Worm (Caenorhabditis elegans) whole organism, L4 larva: ENCODE data around the gene spig-4.

Experiments used
- D1046.2 ChIP-seq: fragments of 200-800 bp; sonication (Bioruptor generic); IDR thresholded peaks from 2 replicates; pipeline ENCODE4 v1.3.6; 2022; ENCODE audit warnings: missing genetic modification characterization, missing compliant biosample characterization
- F26F4.8 ChIP-seq: fragments of 200-800 bp; sonication (Bioruptor generic); conservative IDR thresholded peaks from 2 replicates; pipeline ENCODE4 v1.3.6; 2022; ENCODE audit warnings: missing genetic modification characterization, missing compliant biosample characterization
- R02D3.7 ChIP-seq: fragments of 150-350 bp; sonication (generic microtip); optimal IDR thresholded peaks from 3 replicates; lab custom pipeline; 2014; ENCODE audit warnings: missing biosample characterization, missing genetic modification characterization
- T20F7.1 ChIP-seq: fragments of 200-800 bp; sonication (Bioruptor generic); optimal IDR thresholded peaks from 2 replicates; lab custom pipeline; 2018; ENCODE audit warnings: mild to moderate bottlenecking, missing genetic modification characterization, missing compliant biosample characterization
- T26A8.4 ChIP-seq: fragments of 200-800 bp; sonication (Bioruptor generic); IDR thresholded peaks from 2 replicates; pipeline ENCODE4 v1.3.6; 2022; ENCODE audit warnings: missing genetic modification characterization, missing compliant biosample characterization
- Y48G9A.11 ChIP-seq: fragments of 200-800 bp; sonication (Bioruptor generic); IDR thresholded peaks from 2 replicates; pipeline ENCODE4 v1.3.6; 2022; ENCODE audit warnings: missing genetic modification reagents, missing genetic modification characterization, missing compliant biosample characterization
- aha-1 ChIP-seq: fragments of 150-350 bp; peaks from one replicate; lab custom pipeline; 2014; ENCODE audit warnings: missing biosample characterization, missing genetic modification characterization
- ceh-20 ChIP-seq: fragments of 200-800 bp; sonication (Bioruptor generic); IDR thresholded peaks from 2 replicates; pipeline ENCODE4 v1.3.6; 2022; ENCODE audit warnings: missing genetic modification reagents, missing genetic modification characterization, missing compliant biosample characterization
- ceh-28 ChIP-seq: fragments of 150-350 bp; optimal IDR thresholded peaks from 2 replicates; lab custom pipeline; 2014; ENCODE audit warnings: missing biosample characterization, missing genetic modification reagents, missing genetic modification characterization
- ceh-62 ChIP-seq: sonication (generic microtip); optimal IDR thresholded peaks from 2 replicates; lab custom pipeline; 2017; ENCODE audit warnings: missing biosample characterization, missing genetic modification characterization
- ctbp-1 ChIP-seq: fragments of 200-800 bp; sonication (Bioruptor generic); IDR thresholded peaks from 2 replicates; pipeline ENCODE4 v1.3.6; 2022; ENCODE audit warnings: missing genetic modification reagents, missing genetic modification characterization, missing compliant biosample characterization
- daf-12 ChIP-seq: fragments of 150-350 bp; optimal IDR thresholded peaks from 2 replicates; lab custom pipeline; 2014; ENCODE audit warnings: missing biosample characterization, missing genetic modification reagents, missing genetic modification characterization
- daf-8 ChIP-seq: fragments of 200-800 bp; sonication (Bioruptor generic); IDR thresholded peaks from 2 replicates; pipeline ENCODE4 v1.3.6; 2022; ENCODE audit warnings: missing genetic modification characterization, missing compliant biosample characterization
- duxl-1 ChIP-seq: sonication (generic microtip); optimal IDR thresholded peaks from 2 replicates; lab custom pipeline; 2016; ENCODE audit warnings: mild to moderate bottlenecking, missing genetic modification characterization, moderate library complexity, missing compliant biosample characterization; ENCODE audit not compliant: poor library complexity
- egl-27 ChIP-seq: sonication (generic microtip); optimal IDR thresholded peaks from 3 replicates; lab custom pipeline; 2017; ENCODE audit warnings: missing biosample characterization, missing genetic modification reagents, missing genetic modification characterization
- egl-43 ChIP-seq: fragments of 200-800 bp; sonication (Bioruptor generic); IDR thresholded peaks from 2 replicates; pipeline ENCODE4 v1.3.6; 2022; ENCODE audit warnings: missing genetic modification reagents, missing genetic modification characterization, missing compliant biosample characterization
- fkh-10 ChIP-seq: fragments of 150-350 bp; optimal IDR thresholded peaks from 2 replicates; lab custom pipeline; 2014; ENCODE audit warnings: missing biosample characterization, missing genetic modification reagents, missing genetic modification characterization
- gei-8 ChIP-seq: fragments of 200-800 bp; sonication (Bioruptor generic); optimal IDR thresholded peaks from 2 replicates; lab custom pipeline; 2018; ENCODE audit warnings: mild to moderate bottlenecking, missing genetic modification characterization, missing compliant biosample characterization
- jun-1 ChIP-seq: fragments of 150-350 bp; optimal IDR thresholded peaks from 2 replicates; lab custom pipeline; 2014; ENCODE audit warnings: missing biosample characterization, missing genetic modification reagents, missing genetic modification characterization
- lin-39 ChIP-seq: fragments of 150-350 bp; optimal IDR thresholded peaks from 2 replicates; lab custom pipeline; 2014; ENCODE audit warnings: missing biosample characterization, missing genetic modification reagents, missing genetic modification characterization
- lsy-2 ChIP-seq, 2 experiments: fragments of 150-350 bp in 1 of 2; sonication (generic microtip) in 1 of 2; optimal IDR thresholded peaks; 2 replicates each; lab custom pipeline; 2014 to 2017; ENCODE audit warnings: missing biosample characterization in 2 of 2, missing genetic modification characterization in 2 of 2
- madf-9 ChIP-seq: fragments of 200-800 bp; sonication (Bioruptor generic); conservative IDR thresholded peaks from 2 replicates; pipeline ENCODE4 v1.3.6; 2022; ENCODE audit warnings: missing genetic modification reagents, missing genetic modification characterization, missing compliant biosample characterization
- mdl-1 ChIP-seq, 2 experiments: fragments of 150-350 bp in 1 of 2; sonication (generic microtip) in 1 of 2; optimal IDR thresholded peaks; 2 replicates each; lab custom pipeline; 2014 to 2017; ENCODE audit warnings: missing biosample characterization in 2 of 2, missing genetic modification characterization in 2 of 2
- mep-1 ChIP-seq: fragments of 150-350 bp; sonication (generic microtip); optimal IDR thresholded peaks from 3 replicates; lab custom pipeline; 2014; ENCODE audit warnings: missing biosample characterization, missing genetic modification characterization
- mxl-2 ChIP-seq: fragments of 200-800 bp; sonication (Bioruptor generic); conservative IDR thresholded peaks from 2 replicates; pipeline ENCODE4 v1.3.6; 2022; ENCODE audit warnings: missing genetic modification reagents, missing genetic modification characterization, missing compliant biosample characterization
- nhr-102 ChIP-seq: sonication (generic microtip); optimal IDR thresholded peaks from 2 replicates; lab custom pipeline; 2016; ENCODE audit warnings: mild to moderate bottlenecking, missing genetic modification characterization, moderate library complexity, missing compliant biosample characterization
- nhr-111 ChIP-seq: fragments of 200-800 bp; sonication (Bioruptor generic); optimal IDR thresholded peaks from 2 replicates; lab custom pipeline; 2018; ENCODE audit warnings: mild to moderate bottlenecking, missing genetic modification characterization, missing compliant biosample characterization
- nhr-28 ChIP-seq: fragments of 150-350 bp; optimal IDR thresholded peaks from 2 replicates; lab custom pipeline; 2014; ENCODE audit warnings: missing biosample characterization, missing genetic modification characterization
- nhr-41 ChIP-seq: fragments of 200-800 bp; sonication (Bioruptor generic); IDR thresholded peaks from 2 replicates; pipeline ENCODE4 v1.3.6; 2022; ENCODE audit warnings: missing genetic modification reagents, missing genetic modification characterization, missing compliant biosample characterization
- nhr-42 ChIP-seq: fragments of 200-800 bp; sonication (Bioruptor generic); IDR thresholded peaks from 2 replicates; pipeline ENCODE4 v1.3.6; 2022; ENCODE audit warnings: missing genetic modification characterization, missing compliant biosample characterization
- nhr-6 ChIP-seq: fragments of 150-350 bp; optimal IDR thresholded peaks from 2 replicates; lab custom pipeline; 2014; ENCODE audit warnings: missing biosample characterization, missing genetic modification characterization
- pha-4 ChIP-seq, 2 experiments: fragments of 150-350 bp in 1 of 2; fragments of 200-800 bp in 1 of 2; sonication (Bioruptor generic) in 1 of 2; IDR thresholded peaks in 1 of 2; optimal IDR thresholded peaks in 1 of 2; 2 replicates each; pipeline versions ENCODE4 v1.3.6 to Lab custom; 2014 to 2022; ENCODE audit warnings: missing genetic modification characterization in 2 of 2, missing genetic modification reagents in 2 of 2, missing biosample characterization in 1 of 2, missing compliant biosample characterization in 1 of 2
- rbr-2 ChIP-seq: sonication (generic microtip); optimal IDR thresholded peaks from 2 replicates; lab custom pipeline; 2016; ENCODE audit warnings: missing genotype, missing genetic modification characterization, missing compliant biosample characterization
- sdz-12 ChIP-seq: fragments of 200-800 bp; sonication (Bioruptor generic); optimal IDR thresholded peaks from 2 replicates; lab custom pipeline; 2018; ENCODE audit warnings: mild to moderate bottlenecking, missing genetic modification characterization, missing compliant biosample characterization
- set-16 ChIP-seq: fragments of 200-800 bp; sonication (Bioruptor generic); IDR thresholded peaks from 2 replicates; pipeline ENCODE4 v1.3.6; 2022; ENCODE audit warnings: missing genetic modification reagents, missing genetic modification characterization, missing compliant biosample characterization
- skn-1 ChIP-seq: fragments of 150-350 bp; optimal IDR thresholded peaks from 2 replicates; lab custom pipeline; 2014; ENCODE audit warnings: missing biosample characterization, missing genetic modification characterization
- snpc-1.2 ChIP-seq: fragments of 200-800 bp; sonication (Bioruptor generic); IDR thresholded peaks from 2 replicates; pipeline ENCODE4 v1.3.6; 2022; ENCODE audit warnings: missing genetic modification reagents, missing genetic modification characterization, missing compliant biosample characterization
- snpc-4 ChIP-seq: fragments of 150-350 bp; optimal IDR thresholded peaks from 2 replicates; lab custom pipeline; 2014; ENCODE audit warnings: missing biosample characterization, missing genetic modification characterization
- unc-130 ChIP-seq: sonication (generic microtip); optimal IDR thresholded peaks from 2 replicates; lab custom pipeline; 2016; ENCODE audit warnings: missing genetic modification reagents, missing genetic modification characterization, missing compliant biosample characterization
- vab-7 ChIP-seq: fragments of 200-800 bp; sonication (Bioruptor generic); IDR thresholded peaks from 2 replicates; pipeline ENCODE4 v1.3.6; 2022; ENCODE audit warnings: missing genetic modification reagents, missing genetic modification characterization, missing compliant biosample characterization
- zfp-3 ChIP-seq: fragments of 200-800 bp; sonication (Bioruptor generic); conservative IDR thresholded peaks from 2 replicates; pipeline ENCODE4 v1.3.6; 2022; ENCODE audit warnings: missing genetic modification reagents, missing genetic modification characterization, missing compliant biosample characterization
- zip-2 ChIP-seq: fragments of 150-350 bp; optimal IDR thresholded peaks from 2 replicates; lab custom pipeline; 2014; ENCODE audit warnings: missing biosample characterization, missing genetic modification characterization
- ztf-7 ChIP-seq: fragments of 150-350 bp; optimal IDR thresholded peaks from 2 replicates; lab custom pipeline; 2014; ENCODE audit warnings: missing biosample characterization, missing genetic modification characterization

spig-4 gene

ce11 chrV:14350949-14351348 is 44.3 kb upstream of the spig-4 start (continued):
- no peak for TF ChIP-seq nhr-111 (GFP tag; lab: Kevin White, UChicago)
- TF ChIP-seq skn-1 (tag; lab: Kevin White, UChicago) = no peak
- TF ChIP-seq egl-43 (GFP tag; lab: Robert Waterston, UW) = peak; percentile 86
- peak; percentile 11; the same call in 1 of the 2 replicates for TF ChIP-seq pha-4 (GFP tag; IDR thresholded peaks at IDR 0.05; lab: Robert Waterston, UW)
- TF ChIP-seq pha-4 (tag; optimal IDR thresholded peaks at IDR 0.05; lab: Kevin White, UChicago) = no peak
- peak; percentile 70 for TF ChIP-seq vab-7 (GFP tag; lab: Robert Waterston, UW)
- peak; percentile 40 for TF ChIP-seq jun-1 (tag; lab: Kevin White, UChicago)
- TF ChIP-seq F26F4.8 (GFP tag; lab: Robert Waterston, UW) = no peak
- TF ChIP-seq daf-12 = no peak
- TF ChIP-seq gei-8 (GFP tag; lab: Kevin White, UChicago) = no peak
- peak; percentile 86 for TF ChIP-seq rbr-2
- TF ChIP-seq nhr-42 (GFP tag; lab: Robert Waterston, UW) = 0 out of 2 replicates have a peak, but pooled peaks have one; percentile 51
- peak; percentile 88 for TF ChIP-seq nhr-28
- TF ChIP-seq Y48G9A.11 (GFP tag; lab: Robert Waterston, UW) = no peak
- TF ChIP-seq ceh-20 = peak; percentile 76; the same call in 1 of the 2 replicates
- TF ChIP-seq duxl-1 (tag; lab: Kevin White, UChicago) = peak; percentile 23
- TF ChIP-seq snpc-4 (tag; lab: Kevin White, UChicago) = no peak
- no peak for TF ChIP-seq mxl-2 (GFP tag; lab: Robert Waterston, UW)
- TF ChIP-seq ctbp-1 (GFP tag; lab: Robert Waterston, UW) = peak; percentile 62; the same call in 1 of the 2 replicates
- TF ChIP-seq set-16 (GFP tag; lab: Robert Waterston, UW) = peak; percentile 94
- peak; percentile 45; the same call in 1 of the 2 replicates for TF ChIP-seq T26A8.4 (GFP tag; lab: Robert Waterston, UW)
- no peak for TF ChIP-seq zip-2 (tag; lab: Kevin White, UChicago)
- no peak for TF ChIP-seq daf-8 (GFP tag; lab: Robert Waterston, UW)
- no peak for TF ChIP-seq unc-130 (GFP tag; lab: Kevin White, UChicago)
- no peak for TF ChIP-seq egl-27 (tag; lab: Kevin White, UChicago)
- 0 out of 2 replicates have a peak, but pooled peaks have one; percentile 38 for TF ChIP-seq madf-9 (GFP tag; lab: Robert Waterston, UW)
- peak; percentile 75 for TF ChIP-seq T20F7.1 (GFP tag; lab: Kevin White, UChicago)
- TF ChIP-seq D1046.2 (GFP tag; lab: Robert Waterston, UW) = peak; percentile 61; the same call in 1 of the 2 replicates
- TF ChIP-seq lin-39 (tag; lab: Kevin White, UChicago) = no peak
- TF ChIP-seq nhr-102 (tag; lab: Kevin White, UChicago) = peak; percentile 11
- TF ChIP-seq mep-1 = peak; percentile 93
- peak; percentile 99 for TF ChIP-seq aha-1
- TF ChIP-seq lsy-2 (tag; optimal IDR thresholded peaks at IDR 0.05; lab: Kevin White, UChicago) = peak; percentile 67 to 81
- peak; percentile 98 for TF ChIP-seq nhr-6
- no peak for TF ChIP-seq zfp-3 (GFP tag; lab: Robert Waterston, UW)
- TF ChIP-seq mdl-1 (tag; optimal IDR thresholded peaks at IDR 0.05; lab: Kevin White, UChicago) = peak; percentile 23 to 70
- TF ChIP-seq ceh-28 (tag; lab: Kevin White, UChicago) = no peak
- peak; percentile 35 for TF ChIP-seq fkh-10 (GFP tag; lab: Kevin White, UChicago)
- TF ChIP-seq nhr-41 (GFP tag; lab: Robert Waterston, UW) = 0 out of 2 replicates have a peak, but pooled peaks have one; percentile 40
- TF ChIP-seq R02D3.7 (tag; lab: Kevin White, UChicago) = no peak
- no peak for TF ChIP-seq snpc-1.2 (GFP tag; lab: Robert Waterston, UW)
- no peak for TF ChIP-seq ceh-62 (tag; lab: Kevin White, UChicago)
- TF ChIP-seq ztf-7 (tag; lab: Kevin White, UChicago) = no peak
- TF ChIP-seq sdz-12 (GFP tag; lab: Kevin White, UChicago) = no peak
- TF ChIP-seq, all 104 proteins: peak for 56
